Worm (Caenorhabditis elegans): ENCODE measurements around the gene mlk-1.

DNA sequence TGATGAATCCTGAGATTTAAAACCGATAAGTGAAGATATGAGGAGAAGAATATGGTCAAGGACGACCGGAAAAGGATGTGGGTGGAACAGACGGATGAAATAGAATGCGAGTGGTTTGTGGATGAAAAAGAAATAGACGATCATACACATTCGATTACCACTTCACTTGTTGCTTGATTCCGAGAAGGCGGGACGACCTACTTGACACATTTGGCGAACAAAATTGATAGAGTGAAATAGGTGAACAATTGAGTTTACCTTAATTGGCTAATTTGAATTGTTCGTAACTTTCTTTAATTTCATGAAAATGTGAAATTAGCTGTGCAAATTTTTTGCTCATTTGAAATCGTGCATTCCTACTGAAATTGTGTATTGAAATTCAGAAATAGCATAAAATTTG lies 7.5 kb upstream of the mlk-1 start, which contains the start of gene Y58A7A.2:
- TF ChIP-seq mep-1 (tag; optimal IDR thresholded peaks at IDR 0.05): no peak
- TF ChIP-seq lsy-2 (tag; optimal IDR thresholded peaks at IDR 0.05): no peak
- TF ChIP-seq alr-1 (tag; optimal IDR thresholded peaks at IDR 0.05; ENCODE audit: borderline replicate concordance): no peak
- TF ChIP-seq egl-27 (tag; optimal IDR thresholded peaks at IDR 0.05): no peak
- no peak for TF ChIP-seq lin-39 (tag; optimal IDR thresholded peaks at IDR 0.05)
- TF ChIP-seq nhr-47 (tag; optimal IDR thresholded peaks at IDR 0.05): no peak
- TF ChIP-seq zip-4 (GFP tag; optimal IDR thresholded peaks at IDR 0.05): no peak
- TF ChIP-seq ama-1 (optimal IDR thresholded peaks at IDR 0.05): no peak
- TF ChIP-seq nhr-11 (tag; optimal IDR thresholded peaks at IDR 0.05): no peak
- no peak for TF ChIP-seq nhr-76 (tag; optimal IDR thresholded peaks at IDR 0.05)
